ENCODE assay signal across 1 fruit fly cellular context in the genomic region with DNA sequence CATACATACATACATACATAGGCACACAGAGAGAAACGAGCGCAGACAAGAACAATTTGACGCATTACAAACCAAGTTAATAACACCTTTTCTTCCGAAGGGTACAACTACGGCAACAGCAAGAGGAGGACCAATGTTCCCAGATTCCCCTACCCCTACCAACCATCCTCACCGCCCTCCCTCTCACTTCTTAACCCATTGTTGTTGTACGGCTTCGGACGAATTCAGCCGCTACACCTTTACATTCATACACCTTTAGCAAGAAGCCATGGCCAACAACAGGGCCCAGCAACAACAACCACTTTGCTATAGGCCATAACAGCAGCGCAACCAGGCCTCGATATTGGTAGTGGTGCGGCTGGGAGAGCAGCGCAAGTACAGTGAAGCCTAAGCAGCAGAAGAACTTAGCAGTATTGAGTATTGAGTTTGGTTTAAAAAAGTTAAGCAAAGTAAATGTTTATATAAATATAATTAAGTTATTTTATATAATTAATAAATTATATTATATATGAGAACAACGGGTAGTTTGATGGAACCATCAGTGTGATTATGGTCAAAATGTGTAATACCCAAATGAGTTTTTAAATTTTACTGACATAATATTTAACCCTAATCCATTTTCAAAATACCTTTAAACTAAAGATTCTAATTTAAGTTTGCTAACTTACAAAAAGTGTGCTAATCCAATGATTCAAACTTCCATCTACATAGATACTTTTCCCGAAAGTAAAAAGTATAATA.
TF ChIP-seq lines count a peak whose summit lies in the region.

No protein-coding gene starts in this region.

TF ChIP-seq in whole organism, embryonic, 481 proteins besides CTCF, POLR2A, EP300 and RAD21 (continued from another document and continues in another):
- no peak for TF ChIP-seq ewg (GFP tag; optimal IDR thresholded peaks at IDR 0.05; lab: Kevin White, UChicago)
- TF ChIP-seq gcm2 (GFP tag; optimal IDR thresholded peaks at IDR 0.05; lab: Kevin White, UChicago), result no peak
- 0 out of 3 replicates have a peak, but pooled peaks have one; percentile 20 for TF ChIP-seq CG11695 (GFP tag; IDR thresholded peaks at IDR 0.05; lab: Robert Waterston, UW)
- TF ChIP-seq wek (GFP tag; optimal IDR thresholded peaks at IDR 0.05; lab: Kevin White, UChicago), result no peak
- no peak for TF ChIP-seq nerfin-1 (tag; optimal IDR thresholded peaks at IDR 0.05; lab: Kevin White, UChicago)
- no peak for TF ChIP-seq CG8089 (GFP tag; optimal IDR thresholded peaks at IDR 0.05; lab: Kevin White, UChicago)
- TF ChIP-seq ERR (GFP tag; optimal IDR thresholded peaks at IDR 0.05; lab: Kevin White, UChicago), result no peak
- no peak for TF ChIP-seq BtbVII (GFP tag; optimal IDR thresholded peaks at IDR 0.05; lab: Kevin White, UChicago)
- no peak for TF ChIP-seq Nf-YB (GFP tag; optimal IDR thresholded peaks at IDR 0.05; lab: Kevin White, UChicago)
- TF ChIP-seq HLH4C (GFP tag; IDR thresholded peaks at IDR 0.05; lab: Robert Waterston, UW; ENCODE audit: partially characterized antibody), result no peak
- TF ChIP-seq pros (GFP tag; optimal IDR thresholded peaks at IDR 0.05; lab: Kevin White, UChicago), result peak; percentile 5
- TF ChIP-seq CG1603 (tag; optimal IDR thresholded peaks at IDR 0.05; lab: Kevin White, UChicago), result peak; percentile 19
- no peak for TF ChIP-seq CG1832 (GFP tag; optimal IDR thresholded peaks at IDR 0.05; lab: Kevin White, UChicago)
- TF ChIP-seq CG6854 (GFP tag; optimal IDR thresholded peaks at IDR 0.05; lab: Kevin White, UChicago), result no peak
- no peak for TF ChIP-seq Sry-β (GFP tag; optimal IDR thresholded peaks at IDR 0.05; lab: Kevin White, UChicago)
- TF ChIP-seq CG8924 (tag; optimal IDR thresholded peaks at IDR 0.05; lab: Kevin White, UChicago), result no peak
- TF ChIP-seq trem (tag; optimal IDR thresholded peaks at IDR 0.05; lab: Kevin White, UChicago), result no peak
- TF ChIP-seq Fer3 (tag; optimal IDR thresholded peaks at IDR 0.05; lab: Kevin White, UChicago), result peak; percentile 47
- TF ChIP-seq ttk (GFP tag; IDR thresholded peaks at IDR 0.05; lab: Robert Waterston, UW), result peak; percentile 17; the same call in 1 of the 2 replicates
- TF ChIP-seq CG15514 (GFP tag; optimal IDR thresholded peaks at IDR 0.05; lab: Kevin White, UChicago), result peak; percentile 22
- no peak for TF ChIP-seq CG2889 (GFP tag; IDR thresholded peaks at IDR 0.05; lab: Robert Waterston, UW)
- TF ChIP-seq Nf-YA (GFP tag; IDR thresholded peaks at IDR 0.05; lab: Robert Waterston, UW), result no peak
- TF ChIP-seq CG12104 (GFP tag; optimal IDR thresholded peaks at IDR 0.05; lab: Kevin White, UChicago), result no peak
- no peak for TF ChIP-seq corto (GFP tag; optimal IDR thresholded peaks at IDR 0.05; lab: Kevin White, UChicago)
- TF ChIP-seq sqz (GFP tag; optimal IDR thresholded peaks at IDR 0.05; lab: Kevin White, UChicago), result no peak
- peak in 1 of 2 experiments; percentile 7 for TF ChIP-seq Trl (optimal IDR thresholded peaks at IDR 0.05; lab: Kevin White, UChicago)
- TF ChIP-seq Trl (GFP tag; optimal IDR thresholded peaks at IDR 0.05; lab: Kevin White, UChicago), result no peak
- no peak for TF ChIP-seq D19B (GFP tag; optimal IDR thresholded peaks at IDR 0.05; lab: Kevin White, UChicago)
- no peak for TF ChIP-seq eve (GFP tag; optimal IDR thresholded peaks at IDR 0.05; lab: Kevin White, UChicago)
- no peak for TF ChIP-seq Sry-δ (GFP tag; optimal IDR thresholded peaks at IDR 0.05; lab: Kevin White, UChicago)
- TF ChIP-seq CG10267 (tag; optimal IDR thresholded peaks at IDR 0.05; lab: Kevin White, UChicago), result peak; percentile 18
- no peak for TF ChIP-seq CG5180 (GFP tag; optimal IDR thresholded peaks at IDR 0.05; lab: Kevin White, UChicago)
- TF ChIP-seq CG2129 (GFP tag; IDR thresholded peaks at IDR 0.05; lab: Robert Waterston, UW; ENCODE audit: partially characterized antibody), result no peak
- TF ChIP-seq pho (GFP tag; optimal IDR thresholded peaks at IDR 0.05; lab: Kevin White, UChicago), result no peak
- peak in 1 of 2 experiments; percentile 10 for TF ChIP-seq chif (GFP tag; optimal IDR thresholded peaks at IDR 0.05; lab: Kevin White, UChicago)
- peak; percentile 1 for TF ChIP-seq B-H2 (GFP tag; optimal IDR thresholded peaks at IDR 0.05; lab: Kevin White, UChicago)
- no peak for TF ChIP-seq CG8359 (GFP tag; optimal IDR thresholded peaks at IDR 0.05; lab: Kevin White, UChicago; ENCODE audit: borderline replicate concordance)
- TF ChIP-seq Hmx (GFP tag; optimal IDR thresholded peaks at IDR 0.05; lab: Kevin White, UChicago), result no peak
- no peak for TF ChIP-seq slp2 (GFP tag; optimal IDR thresholded peaks at IDR 0.05; lab: Kevin White, UChicago)
- TF ChIP-seq CG43689 (GFP tag; IDR thresholded peaks at IDR 0.05; lab: Robert Waterston, UW), result no peak
- TF ChIP-seq ash1 (GFP tag; optimal IDR thresholded peaks at IDR 0.05; lab: Kevin White, UChicago), result peak; percentile 13
- no peak for TF ChIP-seq crp (GFP tag; optimal IDR thresholded peaks at IDR 0.05; lab: Kevin White, UChicago)
- no peak for TF ChIP-seq Dref (GFP tag; IDR thresholded peaks at IDR 0.05; lab: Robert Waterston, UW)
- TF ChIP-seq sob (GFP tag; IDR thresholded peaks at IDR 0.05; lab: Robert Waterston, UW), result peak; percentile 46
- no peak for TF ChIP-seq CG6683 (GFP tag; optimal IDR thresholded peaks at IDR 0.05; lab: Kevin White, UChicago)
- no peak for TF ChIP-seq jigr1 (GFP tag; IDR thresholded peaks at IDR 0.05; lab: Robert Waterston, UW)
- 0 out of 2 replicates have a peak, but pooled peaks have one; percentile 26 for TF ChIP-seq Rx (GFP tag; IDR thresholded peaks at IDR 0.05; lab: Robert Waterston, UW)
- TF ChIP-seq CG5953 (GFP tag; IDR thresholded peaks at IDR 0.05; lab: Robert Waterston, UW), result no peak
- peak; percentile 92 for TF ChIP-seq CG12769 (tag; optimal IDR thresholded peaks at IDR 0.05; lab: Kevin White, UChicago)
- TF ChIP-seq CG1024 (GFP tag; IDR thresholded peaks at IDR 0.05; lab: Robert Waterston, UW), result no peak
- TF ChIP-seq knrl (GFP tag; IDR thresholded peaks at IDR 0.05; lab: Robert Waterston, UW; ENCODE audit: partially characterized antibody), result no peak
- TF ChIP-seq CG3838 (GFP tag; optimal IDR thresholded peaks at IDR 0.05; lab: Kevin White, UChicago), result no peak
- no peak for TF ChIP-seq CG13123 (GFP tag; optimal IDR thresholded peaks at IDR 0.05; lab: Kevin White, UChicago)
- TF ChIP-seq Lhr (GFP tag; optimal IDR thresholded peaks at IDR 0.05; lab: Kevin White, UChicago), result no peak
- no peak for TF ChIP-seq nau (GFP tag; optimal IDR thresholded peaks at IDR 0.05; lab: Kevin White, UChicago)
- TF ChIP-seq jing (GFP tag; optimal IDR thresholded peaks at IDR 0.05; lab: Kevin White, UChicago), result no peak
- TF ChIP-seq Fer2 (tag; optimal IDR thresholded peaks at IDR 0.05; lab: Kevin White, UChicago), result peak; percentile 20
- TF ChIP-seq CG4424 (GFP tag; optimal IDR thresholded peaks at IDR 0.05; lab: Kevin White, UChicago), result peak; percentile 12
- no peak for TF ChIP-seq Sin3A (optimal IDR thresholded peaks at IDR 0.05; lab: Kevin White, UChicago)
- TF ChIP-seq Xrp1 (GFP tag; IDR thresholded peaks at IDR 0.05; lab: Robert Waterston, UW), result peak; percentile 32; the same call in 1 of the 2 replicates
- TF ChIP-seq gt (GFP tag; IDR thresholded peaks at IDR 0.05; lab: Robert Waterston, UW), result no peak
- peak; percentile 7 for TF ChIP-seq mirr (GFP tag; optimal IDR thresholded peaks at IDR 0.05; lab: Kevin White, UChicago)
- no peak for TF ChIP-seq CG14050 (GFP tag; IDR thresholded peaks at IDR 0.05; lab: Robert Waterston, UW)
- TF ChIP-seq CG4820 (GFP tag; optimal IDR thresholded peaks at IDR 0.05; lab: Kevin White, UChicago), result no peak
- TF ChIP-seq Atf3 (GFP tag; optimal IDR thresholded peaks at IDR 0.05; lab: Kevin White, UChicago), result no peak
- no peak for TF ChIP-seq bowl (GFP tag; IDR thresholded peaks at IDR 0.05; lab: Robert Waterston, UW)
- TF ChIP-seq grau (tag; optimal IDR thresholded peaks at IDR 0.05; lab: Kevin White, UChicago), result peak; percentile 89
- peak; percentile 66 for TF ChIP-seq CG9437 (GFP tag; optimal IDR thresholded peaks at IDR 0.05; lab: Kevin White, UChicago)
- TF ChIP-seq run (tag; optimal IDR thresholded peaks at IDR 0.05; lab: Kevin White, UChicago), result no peak
- peak; percentile 58 for TF ChIP-seq NfI (GFP tag; optimal IDR thresholded peaks at IDR 0.05; lab: Kevin White, UChicago)
- no peak for TF ChIP-seq Oaz (GFP tag; IDR thresholded peaks at IDR 0.05; lab: Robert Waterston, UW)
- peak; percentile 47; the same call in 1 of the 2 replicates for TF ChIP-seq wdn (GFP tag; IDR thresholded peaks at IDR 0.05; lab: Robert Waterston, UW)
- TF ChIP-seq Sox102F (GFP tag; optimal IDR thresholded peaks at IDR 0.05; lab: Kevin White, UChicago), result no peak
- no peak for TF ChIP-seq CG2202 (tag; optimal IDR thresholded peaks at IDR 0.05; lab: Kevin White, UChicago)
- TF ChIP-seq sisA (GFP tag; IDR thresholded peaks at IDR 0.05; lab: Robert Waterston, UW), result peak; percentile 57; the same call in 1 of the 2 replicates
- peak; percentile 42 for TF ChIP-seq CG16815 (GFP tag; optimal IDR thresholded peaks at IDR 0.05; lab: Kevin White, UChicago)
- TF ChIP-seq C15 (GFP tag; IDR thresholded peaks at IDR 0.05; lab: Robert Waterston, UW), result no peak
- TF ChIP-seq Hey (tag; optimal IDR thresholded peaks at IDR 0.05; lab: Kevin White, UChicago), result no peak
- no peak for TF ChIP-seq fd102C (GFP tag; optimal IDR thresholded peaks at IDR 0.05; lab: Kevin White, UChicago)
- no peak for TF ChIP-seq CG10147 (GFP tag; optimal IDR thresholded peaks at IDR 0.05; lab: Kevin White, UChicago)
- TF ChIP-seq Tbp (GFP tag; optimal IDR thresholded peaks at IDR 0.05; lab: Kevin White, UChicago), result no peak
- no peak for TF ChIP-seq TFAM (GFP tag; optimal IDR thresholded peaks at IDR 0.05; lab: Kevin White, UChicago)
- no peak; the same call in 2 of the 3 replicates for TF ChIP-seq B-H1 (GFP tag; IDR thresholded peaks at IDR 0.05; lab: Robert Waterston, UW)
- peak; percentile 52 for TF ChIP-seq Antp (GFP tag; optimal IDR thresholded peaks at IDR 0.05; lab: Kevin White, UChicago)
- peak; percentile 55 for TF ChIP-seq CG6689 (GFP tag; IDR thresholded peaks at IDR 0.05; lab: Robert Waterston, UW)
- TF ChIP-seq kni (GFP tag; optimal IDR thresholded peaks at IDR 0.05; lab: Kevin White, UChicago), result peak; percentile 60
- peak; percentile 40; the same call in 1 of the 2 replicates for TF ChIP-seq CG8765 (GFP tag; IDR thresholded peaks at IDR 0.05; lab: Robert Waterston, UW)
- TF ChIP-seq nom (GFP tag; optimal IDR thresholded peaks at IDR 0.05; lab: Kevin White, UChicago), result no peak
- TF ChIP-seq CG10979 (tag; optimal IDR thresholded peaks at IDR 0.05; lab: Kevin White, UChicago), result no peak
- peak; percentile 42; the same call in 1 of the 2 replicates for TF ChIP-seq lmd (GFP tag; IDR thresholded peaks at IDR 0.05; lab: Robert Waterston, UW)
- TF ChIP-seq zen (tag; optimal IDR thresholded peaks at IDR 0.05; lab: Kevin White, UChicago), result no peak
- TF ChIP-seq CG2712 (tag; optimal IDR thresholded peaks at IDR 0.05; lab: Kevin White, UChicago), result peak; percentile 39
- peak; percentile 58; the same call in 1 of the 3 replicates for TF ChIP-seq Mrtf (GFP tag; IDR thresholded peaks at IDR 0.05; lab: Robert Waterston, UW)
- no peak for TF ChIP-seq HmgZ (tag; optimal IDR thresholded peaks at IDR 0.05; lab: Kevin White, UChicago)
- TF ChIP-seq CG33557 (GFP tag; optimal IDR thresholded peaks at IDR 0.05; lab: Kevin White, UChicago), result no peak
- TF ChIP-seq row (GFP tag; IDR thresholded peaks at IDR 0.05; lab: Robert Waterston, UW), result peak; percentile 61; the same call in 2 of the 3 replicates
- TF ChIP-seq kay (GFP tag; optimal IDR thresholded peaks at IDR 0.05; lab: Kevin White, UChicago), result no peak
- peak; percentile 36 for TF ChIP-seq tio (GFP tag; optimal IDR thresholded peaks at IDR 0.05; lab: Kevin White, UChicago)
- TF ChIP-seq CG6175 (GFP tag; IDR thresholded peaks at IDR 0.05; lab: Robert Waterston, UW), result no peak
- TF ChIP-seq Awh (GFP tag; IDR thresholded peaks at IDR 0.05; lab: Robert Waterston, UW), result no peak
- peak; percentile 58; the same call in 2 of the 3 replicates for TF ChIP-seq CG17361 (GFP tag; IDR thresholded peaks at IDR 0.05; lab: Robert Waterston, UW)
- no peak for TF ChIP-seq gfzf (GFP tag; optimal IDR thresholded peaks at IDR 0.05; lab: Kevin White, UChicago)
- TF ChIP-seq E2f1 (GFP tag; IDR thresholded peaks at IDR 0.05; lab: Robert Waterston, UW), result 0 out of 2 replicates have a peak, but pooled peaks have one; percentile 53
- peak; percentile 21 for TF ChIP-seq CG11504 (tag; optimal IDR thresholded peaks at IDR 0.05; lab: Kevin White, UChicago)
- TF ChIP-seq ind (GFP tag; optimal IDR thresholded peaks at IDR 0.05; lab: Kevin White, UChicago), result peak; percentile 31
- no peak for TF ChIP-seq CG9727 (GFP tag; optimal IDR thresholded peaks at IDR 0.05; lab: Kevin White, UChicago)
- TF ChIP-seq CG34376 (GFP tag; optimal IDR thresholded peaks at IDR 0.05; lab: Kevin White, UChicago), result no peak
- TF ChIP-seq H2.0 (GFP tag; IDR thresholded peaks at IDR 0.05; lab: Robert Waterston, UW), result peak; percentile 65; the same call in 1 of the 2 replicates
- no peak for TF ChIP-seq Scr (GFP tag; IDR thresholded peaks at IDR 0.05; lab: Robert Waterston, UW; ENCODE audit: partially characterized antibody)
- TF ChIP-seq Vsx1 (GFP tag; optimal IDR thresholded peaks at IDR 0.05; lab: Kevin White, UChicago), result no peak
- no peak for TF ChIP-seq gro (GFP tag; optimal IDR thresholded peaks at IDR 0.05; lab: Kevin White, UChicago)
- TF ChIP-seq CG7928 (GFP tag; optimal IDR thresholded peaks at IDR 0.05; lab: Kevin White, UChicago), result no peak
- TF ChIP-seq twi (tag; optimal IDR thresholded peaks at IDR 0.05; lab: Kevin White, UChicago), result no peak
- TF ChIP-seq crc (GFP tag; optimal IDR thresholded peaks at IDR 0.05; lab: Kevin White, UChicago), result no peak
- peak; percentile 15 for TF ChIP-seq CG18619 (GFP tag; optimal IDR thresholded peaks at IDR 0.05; lab: Kevin White, UChicago)
- TF ChIP-seq tgo (GFP tag; IDR thresholded peaks at IDR 0.05; lab: Robert Waterston, UW), result peak; percentile 48; the same call in 2 of the 3 replicates
- TF ChIP-seq stwl (tag; optimal IDR thresholded peaks at IDR 0.05; lab: Kevin White, UChicago), result no peak
- TF ChIP-seq fd3F (GFP tag; optimal IDR thresholded peaks at IDR 0.05; lab: Kevin White, UChicago), result peak; percentile 5
- TF ChIP-seq Ets65A (GFP tag; lab: Kevin White, UChicago), result peak; percentile 81
- no peak for TF ChIP-seq p53 (GFP tag; optimal IDR thresholded peaks at IDR 0.05; lab: Kevin White, UChicago)
- no peak for TF ChIP-seq ems (GFP tag; optimal IDR thresholded peaks at IDR 0.05; lab: Kevin White, UChicago)
- peak; percentile 33 for TF ChIP-seq CG18476 (GFP tag; optimal IDR thresholded peaks at IDR 0.05; lab: Kevin White, UChicago)
- no peak for TF ChIP-seq luna (GFP tag; optimal IDR thresholded peaks at IDR 0.05; lab: Kevin White, UChicago)
- TF ChIP-seq Camta (GFP tag; optimal IDR thresholded peaks at IDR 0.05; lab: Kevin White, UChicago), result no peak
- no peak for TF ChIP-seq CG10654 (GFP tag; optimal IDR thresholded peaks at IDR 0.05; lab: Kevin White, UChicago)
